Fruit fly (Drosophila melanogaster): ENCODE measurements around the gene CG32683.

Gene CG32683

dm6 chrX:10362557-10363366, 91.9 kb downstream of the CG32683 start (continued):
- TF ChIP-seq CG6683 (GFP tag; optimal IDR thresholded peaks at IDR 0.05) (no peak), D19A (tag; optimal IDR thresholded peaks at IDR 0.05) (peak; percentile 12), GATAe (GFP tag; conservative IDR thresholded peaks at IDR 0.05) (no peak), CG10147 (GFP tag; optimal IDR thresholded peaks at IDR 0.05) (no peak), CG11560 (tag; IDR thresholded peaks at IDR 0.05) (no peak), eyg (GFP tag; optimal IDR thresholded peaks at IDR 0.05) (no peak), Myb (GFP tag; optimal IDR thresholded peaks at IDR 0.05) (peak; percentile 8), sisA (GFP tag; IDR thresholded peaks at IDR 0.05) (no peak), CG8290 (GFP tag; optimal IDR thresholded peaks at IDR 0.05) (no peak), CG8290 (tag; optimal IDR thresholded peaks at IDR 0.05) (peak in 1 of 2 experiments; percentile 8), tgo (GFP tag; IDR thresholded peaks at IDR 0.05) (0 out of 3 replicates have a peak, but pooled peaks have one; percentile 39), CG7786 (GFP tag; optimal IDR thresholded peaks at IDR 0.05) (no peak), CTCF (GFP tag; optimal IDR thresholded peaks at IDR 0.05) (no peak), CG6654 (GFP tag; optimal IDR thresholded peaks at IDR 0.05) (no peak), inv (GFP tag; IDR thresholded peaks at IDR 0.05; ENCODE audit: partially characterized antibody) (no peak), CG2120 (GFP tag; optimal IDR thresholded peaks at IDR 0.05) (peak; percentile 26), toy (GFP tag; IDR thresholded peaks at IDR 0.05) (no peak), CG2678 (tag; optimal IDR thresholded peaks at IDR 0.05) (peak; percentile 58), hth (optimal IDR thresholded peaks at IDR 0.05) (no peak), CG17328 (GFP tag; IDR thresholded peaks at IDR 0.05) (no peak), tup (GFP tag; optimal IDR thresholded peaks at IDR 0.05) (no peak), zfh1 (GFP tag; IDR thresholded peaks at IDR 0.05) (no peak), ATbp (GFP tag; optimal IDR thresholded peaks at IDR 0.05) (peak; percentile 6), E2f1 (GFP tag; IDR thresholded peaks at IDR 0.05) (no peak), CG16863 (GFP tag; optimal IDR thresholded peaks at IDR 0.05) (peak; percentile 5), Nf-YB (GFP tag; optimal IDR thresholded peaks at IDR 0.05) (no peak), HLH54F (GFP tag; optimal IDR thresholded peaks at IDR 0.05) (peak; percentile 14), ap (GFP tag; IDR thresholded peaks at IDR 0.05) (no peak), Sox102F (GFP tag; optimal IDR thresholded peaks at IDR 0.05) (peak; percentile 30), CG5180 (GFP tag; optimal IDR thresholded peaks at IDR 0.05) (no peak), CG32772 (GFP tag; IDR thresholded peaks at IDR 0.05) (no peak), CG11695 (GFP tag; IDR thresholded peaks at IDR 0.05) (no peak), CG3838 (GFP tag; optimal IDR thresholded peaks at IDR 0.05) (no peak), sna (GFP tag; IDR thresholded peaks at IDR 0.05; ENCODE audit: partially characterized antibody) (no peak), Hand (GFP tag; optimal IDR thresholded peaks at IDR 0.05) (no peak), CG15601 (tag; optimal IDR thresholded peaks at IDR 0.05) (no peak), BEAF-32 (GFP tag; optimal IDR thresholded peaks at IDR 0.05) (no peak), NC2α (GFP tag; optimal IDR thresholded peaks at IDR 0.05) (no peak), Asciz (GFP tag; optimal IDR thresholded peaks at IDR 0.05) (peak; percentile 16), CG17361 (GFP tag; IDR thresholded peaks at IDR 0.05) (peak; percentile 77), D (optimal IDR thresholded peaks at IDR 0.05) (no peak), D (GFP tag; optimal IDR thresholded peaks at IDR 0.05) (peak; percentile 27), dmrt11E (tag; optimal IDR thresholded peaks at IDR 0.05) (no peak), sqz (GFP tag; optimal IDR thresholded peaks at IDR 0.05) (no peak), B-H1 (GFP tag; IDR thresholded peaks at IDR 0.05) (no peak), CG7745 (tag; optimal IDR thresholded peaks at IDR 0.05) (no peak), grn (GFP tag; optimal IDR thresholded peaks at IDR 0.05) (no peak), sc (optimal IDR thresholded peaks at IDR 0.05) (no peak), sc (GFP tag; optimal IDR thresholded peaks at IDR 0.05) (no peak), CG8281 (tag; optimal IDR thresholded peaks at IDR 0.05) (no peak), slp2 (GFP tag; optimal IDR thresholded peaks at IDR 0.05) (peak; percentile 5), CG12236 (GFP tag; optimal IDR thresholded peaks at IDR 0.05) (no peak)

Data from whole organism, embryonic.